Worm (Caenorhabditis elegans) whole organism, early embryonic: ENCODE results near the gene F08G12.11.

Source experiments
- F13C5.2 ChIP-seq: sonication (generic microtip); optimal IDR thresholded peaks from 2 replicates; lab custom pipeline; 2017; ENCODE audit warnings: mild to moderate bottlenecking, missing genetic modification characterization, inconsistent platforms, missing compliant biosample characterization
- aly-1 ChIP-seq: sonication (generic microtip); optimal IDR thresholded peaks from 2 replicates; lab custom pipeline; 2016; ENCODE audit warnings: missing genetic modification characterization, missing compliant biosample characterization
- ama-1 ChIP-seq: fragments of 150-350 bp; optimal IDR thresholded peaks from 2 replicates; lab custom pipeline; 2014
- ceh-13 ChIP-seq: fragments of 200-800 bp; sonication (Bioruptor generic); optimal IDR thresholded peaks from 2 replicates; lab custom pipeline; 2018; ENCODE audit warnings: mild to moderate bottlenecking, missing genetic modification characterization, missing compliant biosample characterization
- ets-7 ChIP-seq: sonication (generic microtip); optimal IDR thresholded peaks from 2 replicates; lab custom pipeline; 2016; ENCODE audit warnings: missing genotype, missing genetic modification characterization, missing compliant biosample characterization
- flt-1 ChIP-seq: fragments of 200-800 bp; sonication (Bioruptor generic); IDR thresholded peaks from 2 replicates; pipeline ENCODE4 v1.3.6; 2022; ENCODE audit warnings: missing genetic modification characterization, missing compliant biosample characterization
- hnd-1 ChIP-seq: sonication (generic microtip); optimal IDR thresholded peaks from 2 replicates; lab custom pipeline; 2016; ENCODE audit warnings: missing genetic modification characterization, missing compliant biosample characterization
- pes-1 ChIP-seq: fragments of 200-800 bp; sonication (Bioruptor generic); IDR thresholded peaks from 2 replicates; pipeline ENCODE4 v1.3.6; 2022; ENCODE audit warnings: missing genetic modification reagents, missing genetic modification characterization, missing compliant biosample characterization
- scrt-1 ChIP-seq: fragments of 200-800 bp; sonication (Bioruptor generic); IDR thresholded peaks from 2 replicates; pipeline ENCODE4 v1.3.6; 2022; ENCODE audit warnings: missing genetic modification characterization, missing compliant biosample characterization
- sea-1 ChIP-seq: fragments of 200-800 bp; sonication (Bioruptor generic); conservative IDR thresholded peaks from 2 replicates; pipeline ENCODE4 v1.3.6; 2022; ENCODE audit warnings: missing genetic modification characterization, missing compliant biosample characterization
- tbx-11 ChIP-seq: fragments of 200-800 bp; sonication (Bioruptor generic); IDR thresholded peaks from 2 replicates; pipeline ENCODE4 v1.3.6; 2022; ENCODE audit warnings: missing genetic modification characterization, missing compliant biosample characterization
- tbx-37 ChIP-seq: fragments of 200-800 bp; sonication (Bioruptor generic); conservative IDR thresholded peaks from 2 replicates; pipeline ENCODE4 v1.3.6; 2022; ENCODE audit warnings: missing genetic modification reagents, missing genetic modification characterization, missing compliant biosample characterization
- tra-4 ChIP-seq: sonication (generic microtip); optimal IDR thresholded peaks from 2 replicates; lab custom pipeline; 2017; ENCODE audit warnings: missing genetic modification characterization, missing compliant biosample characterization

DNA sequence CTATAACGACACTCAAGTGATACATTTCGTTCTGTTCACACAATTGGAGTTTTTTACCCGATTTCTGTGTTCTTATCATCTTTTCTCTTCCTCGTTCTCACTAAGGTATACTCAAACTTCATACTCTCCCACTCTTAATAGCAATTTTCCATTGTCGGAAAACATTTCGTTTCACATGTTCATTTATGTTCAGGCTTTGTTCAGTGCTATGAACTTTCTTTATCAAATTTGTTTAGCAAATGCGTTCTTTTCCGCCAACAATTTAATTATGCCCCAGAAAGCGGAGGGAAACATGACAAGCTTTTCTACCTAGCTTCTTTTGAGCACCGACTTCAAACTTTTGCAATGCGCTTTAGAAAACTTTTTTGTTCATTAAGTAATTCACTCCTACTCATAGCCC lies 30.1 kb upstream of the F08G12.11 start:
- TF ChIP-seq pes-1 = no peak
- no peak for TF ChIP-seq flt-1 (GFP tag; lab: Robert Waterston, UW)
- TF ChIP-seq tra-4 (tag; lab: Kevin White, UChicago) = no peak
- no peak for TF ChIP-seq hnd-1 (tag; lab: Kevin White, UChicago)
- TF ChIP-seq aly-1 (tag; lab: Kevin White, UChicago) = no peak
- no peak for TF ChIP-seq ceh-13 (GFP tag; lab: Kevin White, UChicago)
- no peak for TF ChIP-seq F13C5.2 (tag; lab: Kevin White, UChicago)
- no peak for TF ChIP-seq sea-1 (GFP tag; lab: Robert Waterston, UW)
- TF ChIP-seq tbx-37 (GFP tag; lab: Robert Waterston, UW) = no peak
- TF ChIP-seq ets-7 = no peak
- no peak for TF ChIP-seq tbx-11 (GFP tag; lab: Robert Waterston, UW)
- TF ChIP-seq ama-1 (lab: Kevin White, UChicago) = no peak
- TF ChIP-seq scrt-1 (GFP tag; lab: Robert Waterston, UW) = no peak
